Fruit fly (Drosophila melanogaster) whole organism, embryonic: ENCODE data around the gene Blos4.

Source experiments
- ATbp ChIP-seq: fragments of 200-800 bp; sonication (Bioruptor generic); optimal IDR thresholded peaks from 2 replicates; lab custom pipeline; 2017; ENCODE audit warnings: missing biosample characterization, mild to moderate bottlenecking, missing genetic modification characterization, missing genetic modification reagents
- Awh ChIP-seq: fragments of 200-800 bp; sonication (Bioruptor generic); IDR thresholded peaks from 2 replicates; pipeline ENCODE4, ENCODE4 v1.3.6; 2022; ENCODE audit warnings: missing biosample characterization, missing genetic modification characterization
- CG10366 ChIP-seq: fragments of 200-800 bp; sonication (Bioruptor generic); IDR thresholded peaks from 2 replicates; pipeline ENCODE4 v1.3.6; 2022; ENCODE audit warnings: missing biosample characterization, missing genetic modification characterization
- CG11456 ChIP-seq: fragments of 200-800 bp; sonication (Bioruptor generic); IDR thresholded peaks from 3 replicates; pipeline ENCODE4 v1.3.6; 2022; ENCODE audit warnings: missing biosample characterization, missing genetic modification characterization
- CG11696 ChIP-seq: fragments of 200-800 bp; sonication (Bioruptor generic); IDR thresholded peaks from 2 replicates; pipeline ENCODE4 v1.3.6; 2022; ENCODE audit warnings: missing biosample characterization, missing genetic modification characterization
- CG12219 ChIP-seq: fragments of 200-800 bp; sonication (Bioruptor generic); optimal IDR thresholded peaks from 3 replicates; lab custom pipeline; 2018; ENCODE audit warnings: missing biosample characterization, mild to moderate bottlenecking, missing genetic modification characterization
- CG12769 ChIP-seq: fragments of 200-800 bp; sonication (Bioruptor generic); optimal IDR thresholded peaks from 2 replicates; lab custom pipeline; 2019; ENCODE audit warnings: missing biosample characterization, mild to moderate bottlenecking, missing genetic modification characterization, moderate library complexity
- CG17361 ChIP-seq: fragments of 200-800 bp; sonication (Bioruptor generic); IDR thresholded peaks from 3 replicates; pipeline ENCODE4 v1.3.6; 2022; ENCODE audit warnings: missing biosample characterization, missing genetic modification characterization
- CG2116 ChIP-seq: fragments of 200-800 bp; sonication (Bioruptor generic); optimal IDR thresholded peaks from 3 replicates; lab custom pipeline; 2018; ENCODE audit warnings: missing biosample characterization, mild to moderate bottlenecking, missing genetic modification characterization
- CG31224 ChIP-seq: fragments of 200-800 bp; sonication (Bioruptor generic); IDR thresholded peaks from 2 replicates; pipeline ENCODE4 v1.3.6; 2022; ENCODE audit warnings: missing biosample characterization, missing genetic modification characterization
- CG31365 ChIP-seq: fragments of 200-800 bp; sonication (Bioruptor generic); optimal IDR thresholded peaks from 2 replicates; lab custom pipeline; 2018; ENCODE audit warnings: missing biosample characterization, mild to moderate bottlenecking, missing genetic modification characterization
- CG32772 ChIP-seq: fragments of 200-800 bp; sonication (Bioruptor generic); IDR thresholded peaks from 2 replicates; pipeline ENCODE4 v1.3.6; 2022; ENCODE audit warnings: missing biosample characterization, missing genetic modification characterization
- CG33213 ChIP-seq: fragments of 200-800 bp; sonication (Bioruptor generic); optimal IDR thresholded peaks from 3 replicates; lab custom pipeline; 2016; ENCODE audit warnings: missing biosample characterization, missing genetic modification characterization
- CG3838 ChIP-seq: fragments of 200-800 bp; sonication (Bioruptor generic); optimal IDR thresholded peaks from 3 replicates; lab custom pipeline; 2016; ENCODE audit warnings: missing biosample characterization, missing genetic modification characterization
- CG4282 ChIP-seq: fragments of 200-800 bp; sonication (Bioruptor generic); optimal IDR thresholded peaks from 2 replicates; lab custom pipeline; 2016; ENCODE audit warnings: missing biosample characterization, missing genetic modification characterization
- CG6254 ChIP-seq: fragments of 200-800 bp; sonication (Bioruptor generic); optimal IDR thresholded peaks from 3 replicates; lab custom pipeline; 2017; ENCODE audit warnings: mild to moderate bottlenecking, missing biosample characterization, missing genetic modification reagents, missing genetic modification characterization
- CG6683 ChIP-seq: fragments of 200-800 bp; sonication (Bioruptor generic); optimal IDR thresholded peaks from 2 replicates; lab custom pipeline; 2017; ENCODE audit warnings: missing biosample characterization, mild to moderate bottlenecking, missing genetic modification characterization, missing genetic modification reagents
- CG7372 ChIP-seq: fragments of 200-800 bp; sonication (Bioruptor generic); IDR thresholded peaks from 2 replicates; pipeline ENCODE4 v1.3.6; 2022; ENCODE audit warnings: missing biosample characterization, missing genetic modification characterization
- CG8388 ChIP-seq: fragments of 200-800 bp; sonication (Bioruptor generic); optimal IDR thresholded peaks from 2 replicates; lab custom pipeline; 2019; ENCODE audit warnings: missing biosample characterization, mild to moderate bottlenecking, missing genetic modification characterization, moderate library complexity
- Chrac-16 ChIP-seq: fragments of 200-800 bp; sonication (Bioruptor generic); optimal IDR thresholded peaks from 3 replicates; lab custom pipeline; 2016; ENCODE audit warnings: missing biosample characterization, missing genetic modification characterization
- CkIIα-i1 ChIP-seq: fragments of 200-800 bp; sonication (Bioruptor generic); IDR thresholded peaks from 2 replicates; pipeline ENCODE4 v1.3.6; 2022; ENCODE audit warnings: missing biosample characterization, missing genetic modification characterization
- Dip3 ChIP-seq: fragments of 200-800 bp; sonication (Bioruptor generic); optimal IDR thresholded peaks from 3 replicates; lab custom pipeline; 2016; ENCODE audit warnings: missing biosample characterization, missing genetic modification characterization
- HHEX ChIP-seq: fragments of 200-800 bp; sonication (Bioruptor generic); optimal IDR thresholded peaks from 3 replicates; lab custom pipeline; 2017; ENCODE audit warnings: missing biosample characterization, mild to moderate bottlenecking, missing genetic modification characterization, missing genetic modification reagents
- HLH4C ChIP-seq: fragments of 200-800 bp; sonication (Bioruptor generic); IDR thresholded peaks from 3 replicates; pipeline ENCODE4 v1.3.6; 2022; ENCODE audit warnings: missing biosample characterization, missing genetic modification characterization; ENCODE audit not compliant: partially characterized antibody
- Hr51 ChIP-seq, 2 experiments: fragments of 200-800 bp; sonication (Bioruptor generic); optimal IDR thresholded peaks; 2 replicates in 1 of 2; 3 replicates in 1 of 2; lab custom pipeline; 2016 to 2018; ENCODE audit warnings: missing biosample characterization in 2 of 2, missing genetic modification characterization in 2 of 2, mild to moderate bottlenecking in 1 of 2, moderate library complexity in 1 of 2
- NK7.1 ChIP-seq: fragments of 200-800 bp; sonication (Bioruptor generic); optimal IDR thresholded peaks from 3 replicates; lab custom pipeline; 2016; ENCODE audit warnings: missing biosample characterization, missing genetic modification characterization
- Nf-YC ChIP-seq: fragments of 200-800 bp; optimal IDR thresholded peaks from 3 replicates; lab custom pipeline; 2019; ENCODE audit warnings: missing biosample characterization, mild to moderate bottlenecking, missing genetic modification characterization, moderate library complexity
- Oaz ChIP-seq: fragments of 200-800 bp; sonication (Bioruptor generic); IDR thresholded peaks from 2 replicates; pipeline ENCODE4 v1.3.6; 2022; ENCODE audit warnings: missing biosample characterization, missing genetic modification characterization
- Opbp ChIP-seq: fragments of 200-800 bp; sonication (Bioruptor generic); IDR thresholded peaks from 3 replicates; pipeline ENCODE4 v1.3.6; 2022; ENCODE audit warnings: missing biosample characterization, missing genetic modification characterization; ENCODE audit not compliant: partially characterized antibody
- Pdp1 ChIP-seq, 2 experiments: fragments of 200-800 bp; sonication (Bioruptor generic); optimal IDR thresholded peaks; 3 replicates each; lab custom pipeline; 2016; ENCODE audit warnings: missing biosample characterization in 2 of 2, missing genetic modification characterization in 2 of 2, mild to moderate bottlenecking in 1 of 2, moderate library complexity in 1 of 2
- al ChIP-seq: fragments of 200-800 bp; sonication (Bioruptor generic); IDR thresholded peaks from 2 replicates; pipeline ENCODE4 v1.3.6; 2022; ENCODE audit warnings: missing biosample characterization, missing genetic modification characterization
- az2 ChIP-seq: fragments of 200-800 bp; sonication (Bioruptor generic); optimal IDR thresholded peaks from 3 replicates; lab custom pipeline; 2016; ENCODE audit warnings: missing biosample characterization, missing genetic modification characterization
- bcd ChIP-seq: fragments of 200-800 bp; sonication (Bioruptor generic); optimal IDR thresholded peaks from 2 replicates; lab custom pipeline; 2017; ENCODE audit warnings: missing biosample characterization, mild to moderate bottlenecking, missing genetic modification characterization
- cad ChIP-seq: fragments of >200 bp; optimal IDR thresholded peaks from 2 replicates; lab custom pipeline; 2017; ENCODE audit warnings: missing biosample characterization, missing genetic modification characterization
- corto ChIP-seq: fragments of 200-800 bp; sonication (Bioruptor generic); optimal IDR thresholded peaks from 2 replicates; lab custom pipeline; 2016; ENCODE audit warnings: missing biosample characterization, mild to moderate bottlenecking, missing genetic modification characterization, moderate library complexity
- dati ChIP-seq: fragments of 200-800 bp; sonication (Bioruptor generic); IDR thresholded peaks from 2 replicates; pipeline ENCODE4 v1.3.6; 2022; ENCODE audit warnings: missing biosample characterization, missing genetic modification characterization
- dysf ChIP-seq: fragments of 200-800 bp; sonication (Bioruptor generic); IDR thresholded peaks from 3 replicates; pipeline ENCODE4 v1.3.6; 2022; ENCODE audit warnings: missing biosample characterization, missing genetic modification characterization
- exex ChIP-seq: fragments of 200-800 bp; sonication (Bioruptor generic); optimal IDR thresholded peaks from 4 replicates; lab custom pipeline; 2018; ENCODE audit warnings: missing biosample characterization, mild to moderate bottlenecking, missing genetic modification characterization, moderate library complexity
- gro ChIP-seq: fragments of 200-800 bp; sonication (Bioruptor generic); optimal IDR thresholded peaks from 2 replicates; lab custom pipeline; 2016; ENCODE audit warnings: missing biosample characterization, missing genetic modification characterization
- hkb ChIP-seq, 2 experiments: fragments of 200-800 bp in 1 of 2; fragments of >200 bp in 1 of 2; sonication (Bioruptor generic) in 1 of 2; IDR thresholded peaks in 1 of 2; optimal IDR thresholded peaks in 1 of 2; 2 replicates each; pipeline versions ENCODE4 v1.3.6 to Lab custom; 2017 to 2022; ENCODE audit warnings: missing biosample characterization in 1 of 2, missing genetic modification characterization in 1 of 2
- inv ChIP-seq: fragments of 200-800 bp; sonication (Bioruptor generic); IDR thresholded peaks from 2 replicates; pipeline ENCODE4 v1.3.6; 2022; ENCODE audit warnings: missing biosample characterization, missing genetic modification characterization; ENCODE audit not compliant: partially characterized antibody
- nerfin-1 ChIP-seq: fragments of 200-800 bp; sonication (Bioruptor generic); optimal IDR thresholded peaks from 3 replicates; lab custom pipeline; 2019; ENCODE audit warnings: missing biosample characterization, mild to moderate bottlenecking, missing genetic modification characterization, moderate library complexity
- org-1 ChIP-seq: fragments of 200-800 bp; sonication (Bioruptor generic); optimal IDR thresholded peaks from 2 replicates; lab custom pipeline; 2017; ENCODE audit warnings: missing biosample characterization, missing genetic modification characterization
- pan ChIP-seq, 4 experiments: fragments of >200 bp in 3 of 4; fragments of 200-800 bp in 1 of 4; sonication (Bioruptor generic) in 1 of 4; optimal IDR thresholded peaks in 3 of 4; IDR thresholded peaks in 1 of 4; 2 replicates each; pipeline versions ENCODE4 v1.3.6 to Lab custom; 2017 to 2022; ENCODE audit warnings: missing biosample characterization in 2 of 4, missing genetic modification characterization in 2 of 4, mixed read lengths in 1 of 4
- pb ChIP-seq: fragments of 200-800 bp; sonication (Bioruptor generic); optimal IDR thresholded peaks from 3 replicates; lab custom pipeline; 2016; ENCODE audit warnings: missing biosample characterization, missing genetic modification characterization
- slou ChIP-seq: fragments of 200-800 bp; sonication (Bioruptor generic); optimal IDR thresholded peaks from 3 replicates; lab custom pipeline; 2016; ENCODE audit warnings: missing biosample characterization, missing genetic modification characterization
- tup ChIP-seq: fragments of 200-800 bp; sonication (Bioruptor generic); optimal IDR thresholded peaks from 2 replicates; lab custom pipeline; 2016; ENCODE audit warnings: missing biosample characterization, mild to moderate bottlenecking, missing genetic modification characterization, moderate library complexity

Gene Blos4

DNA sequence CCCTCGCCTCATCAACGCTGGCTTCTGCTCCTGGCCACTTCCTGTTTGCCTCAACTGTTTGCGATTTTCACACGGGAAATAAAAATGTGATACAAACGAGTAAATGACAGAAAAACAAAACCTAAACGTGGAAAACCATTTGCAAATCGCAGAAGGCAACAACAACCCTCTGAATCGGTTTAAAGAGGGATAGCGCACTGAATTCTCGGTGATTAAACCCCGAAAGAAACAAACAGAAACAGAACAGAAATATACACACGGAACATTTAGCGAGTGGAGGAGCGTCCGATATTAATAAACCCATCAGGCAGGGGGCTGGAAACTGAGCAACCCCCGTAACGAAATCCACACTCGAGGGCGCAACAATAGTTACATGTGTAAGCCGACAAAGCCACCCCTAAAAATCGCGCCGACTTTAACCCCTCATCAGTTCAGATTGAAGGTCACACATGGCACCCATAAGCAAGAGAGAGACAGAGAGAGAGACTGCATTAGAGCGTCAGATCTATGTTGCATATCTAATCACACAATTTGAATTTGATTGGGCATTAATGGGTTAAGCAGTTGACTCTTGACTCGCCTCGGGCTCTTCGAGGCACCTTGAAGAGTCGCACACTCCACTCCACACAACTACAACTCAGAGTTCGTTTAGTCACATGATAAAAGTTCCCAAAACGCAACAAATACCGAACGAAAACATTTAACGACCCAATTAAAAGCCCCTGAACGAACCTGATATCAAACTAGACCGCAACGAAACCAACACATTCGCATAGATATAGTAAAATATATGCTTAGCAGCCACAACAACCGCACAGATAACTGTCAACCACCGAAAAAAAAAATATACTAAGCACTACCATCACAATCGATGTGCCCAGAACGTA, 17.0 kb upstream of the Blos4 start (continued):
- no peak for TF ChIP-seq dati (GFP tag; lab: Robert Waterston, UW)
- TF ChIP-seq HLH4C (GFP tag; lab: Robert Waterston, UW) = no peak
- no peak for TF ChIP-seq CG4282 (GFP tag; lab: Kevin White, UChicago)
- TF ChIP-seq tup (GFP tag; lab: Kevin White, UChicago) = peak; percentile 4
- no peak for TF ChIP-seq az2 (GFP tag; lab: Kevin White, UChicago)
- TF ChIP-seq CG11696 (GFP tag; lab: Robert Waterston, UW) = peak; percentile 93
- peak; percentile 16 for TF ChIP-seq HHEX (GFP tag; lab: Kevin White, UChicago)
- TF ChIP-seq CG2116 (GFP tag; lab: Kevin White, UChicago) = no peak
- no peak for TF ChIP-seq CG33213 (GFP tag; lab: Kevin White, UChicago)
- TF ChIP-seq NK7.1 (GFP tag; lab: Kevin White, UChicago) = no peak
- TF ChIP-seq CG7372 = no peak
- TF ChIP-seq gro (GFP tag; lab: Kevin White, UChicago) = no peak
- no peak for TF ChIP-seq CG6254 (GFP tag; lab: Kevin White, UChicago)
- no peak for TF ChIP-seq Nf-YC (tag; lab: Kevin White, UChicago)
- TF ChIP-seq ATbp (GFP tag; lab: Kevin White, UChicago) = peak; percentile 34
- TF ChIP-seq CG32772 (GFP tag; lab: Robert Waterston, UW) = 0 out of 2 replicates have a peak, but pooled peaks have one; percentile 28
- no peak for TF ChIP-seq Dip3 (GFP tag; lab: Kevin White, UChicago)
- no peak for TF ChIP-seq CkIIα-i1 (GFP tag; lab: Robert Waterston, UW)
- 0 out of 3 replicates have a peak, but pooled peaks have one; percentile 24 for TF ChIP-seq dysf
- TF ChIP-seq pan (optimal IDR thresholded peaks at IDR 0.05; lab: Kevin White, UChicago) = no peak
- peak in 1 of 2 experiments; percentile 27 for TF ChIP-seq pan (GFP tag; optimal IDR thresholded peaks at IDR 0.05 in 1 of 2, IDR thresholded peaks at IDR 0.05 in 1 of 2)
- 0 out of 3 replicates have a peak, but pooled peaks have one; percentile 37 for TF ChIP-seq Opbp
- no peak for TF ChIP-seq Chrac-16 (GFP tag; lab: Kevin White, UChicago)
- 0 out of 3 replicates have a peak, but pooled peaks have one; percentile 13 for TF ChIP-seq CG17361 (GFP tag; lab: Robert Waterston, UW)
- TF ChIP-seq inv (GFP tag; lab: Robert Waterston, UW) = no peak
- no peak for TF ChIP-seq CG3838 (GFP tag; lab: Kevin White, UChicago)
- TF ChIP-seq Oaz (GFP tag; lab: Robert Waterston, UW) = no peak
- TF ChIP-seq Hr51 (GFP tag; optimal IDR thresholded peaks at IDR 0.05; lab: Kevin White, UChicago) = peak; percentile 23 to 47
- TF ChIP-seq hkb (optimal IDR thresholded peaks at IDR 0.05; lab: Kevin White, UChicago) = no peak
- no peak for TF ChIP-seq hkb (GFP tag; IDR thresholded peaks at IDR 0.05; lab: Robert Waterston, UW)
- TF ChIP-seq Awh (GFP tag; lab: Robert Waterston, UW) = peak; percentile 29; the same call in 1 of the 2 replicates
- no peak for TF ChIP-seq org-1
- TF ChIP-seq cad = no peak
- no peak for TF ChIP-seq corto (GFP tag; lab: Kevin White, UChicago)
- no peak for TF ChIP-seq slou (GFP tag; lab: Kevin White, UChicago)
- no peak for TF ChIP-seq al (GFP tag; lab: Robert Waterston, UW)
- TF ChIP-seq pb (GFP tag; lab: Kevin White, UChicago) = no peak
- TF ChIP-seq bcd = no peak
- no peak for TF ChIP-seq CG8388 (GFP tag; lab: Kevin White, UChicago)
- TF ChIP-seq Pdp1 (GFP tag; optimal IDR thresholded peaks at IDR 0.05; lab: Kevin White, UChicago) = peak in 1 of 2 experiments; percentile 15
- no peak for TF ChIP-seq CG31365 (tag; lab: Kevin White, UChicago)
- TF ChIP-seq CG6683 (GFP tag; lab: Kevin White, UChicago) = no peak
- no peak for TF ChIP-seq CG12769 (tag; lab: Kevin White, UChicago)
- no peak for TF ChIP-seq exex (tag; lab: Kevin White, UChicago)
- no peak for TF ChIP-seq CG31224 (GFP tag; lab: Robert Waterston, UW)
- peak; percentile 60 for TF ChIP-seq nerfin-1 (tag; lab: Kevin White, UChicago)
- TF ChIP-seq CG10366 (GFP tag; lab: Robert Waterston, UW) = no peak
- TF ChIP-seq CG11456 (GFP tag; lab: Robert Waterston, UW) = no peak
- TF ChIP-seq CG12219 (GFP tag; lab: Kevin White, UChicago) = no peak
